Worm (Caenorhabditis elegans): ENCODE measurements around the gene idpc-7.

- no peak for TF ChIP-seq zag-1 (tag; optimal IDR thresholded peaks at IDR 0.05)
- TF ChIP-seq ceh-44 (GFP tag; IDR thresholded peaks at IDR 0.05) = no peak
- no peak for TF ChIP-seq ztf-11 (tag; optimal IDR thresholded peaks at IDR 0.05)
- TF ChIP-seq ZK546.5 (tag; optimal IDR thresholded peaks at IDR 0.05) = no peak
Observed at ce11 chrV:9571056-9571455, 47.8 kb downstream of the idpc-7 start.

Measured in whole organism, L4 larva.